Fruit fly (Drosophila melanogaster): ENCODE results near the gene CG43850.

DNA sequence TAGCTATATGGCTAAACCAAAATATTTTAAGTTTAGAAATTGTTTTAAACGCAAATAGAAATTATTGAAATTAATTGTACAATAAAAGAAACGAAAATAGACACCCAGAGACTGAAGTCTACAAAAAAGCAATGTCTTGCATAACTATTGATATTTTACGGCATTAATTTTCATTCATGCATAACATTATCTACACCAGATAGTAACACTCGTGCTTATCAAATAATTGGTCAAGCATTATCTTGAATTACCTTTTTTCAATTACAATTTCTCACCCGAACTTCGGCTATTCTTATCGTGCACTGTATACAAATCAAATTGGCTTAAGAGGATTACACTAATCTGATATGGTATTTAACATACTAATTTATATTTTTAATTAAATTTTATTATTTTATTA lies 39.1 kb upstream of the CG43850 start:
- TF ChIP-seq pan (optimal IDR thresholded peaks at IDR 0.05) = no peak
- no peak for TF ChIP-seq Dll (optimal IDR thresholded peaks at IDR 0.05)
- TF ChIP-seq EcR (GFP tag; optimal IDR thresholded peaks at IDR 0.05) = no peak
- TF ChIP-seq psq (optimal IDR thresholded peaks at IDR 0.05) = no peak
- TF ChIP-seq CG8478 (optimal IDR thresholded peaks at IDR 0.05) = no peak
- no peak for TF ChIP-seq usp (GFP tag; optimal IDR thresholded peaks at IDR 0.05)

All from whole organism.